Fruit fly (Drosophila melanogaster) whole organism, embryonic: ENCODE measurements around the gene Vha16-3.

Experiments
- Ada2b ChIP-seq: fragments of 200-800 bp; sonication (Bioruptor generic); IDR thresholded peaks from 2 replicates; pipeline ENCODE4 v1.3.6; 2022; ENCODE audit warnings: missing biosample characterization, missing genetic modification characterization
- CG10654 ChIP-seq: fragments of 200-800 bp; sonication (Bioruptor generic); optimal IDR thresholded peaks from 2 replicates; lab custom pipeline; 2016; ENCODE audit warnings: missing biosample characterization, missing genetic modification characterization
- CG12659 ChIP-seq: fragments of 200-800 bp; sonication (Bioruptor generic); optimal IDR thresholded peaks from 3 replicates; lab custom pipeline; 2017; ENCODE audit warnings: mild to moderate bottlenecking, missing biosample characterization, missing genetic modification reagents, missing genetic modification characterization
- CG12942 ChIP-seq: fragments of 200-800 bp; sonication (Bioruptor generic); optimal IDR thresholded peaks from 3 replicates; lab custom pipeline; 2016; ENCODE audit warnings: missing biosample characterization, missing genetic modification characterization
- CG13894 ChIP-seq: fragments of 200-800 bp; sonication (Bioruptor generic); optimal IDR thresholded peaks from 3 replicates; lab custom pipeline; 2018; ENCODE audit warnings: missing biosample characterization, mild to moderate bottlenecking, missing genetic modification characterization, moderate library complexity
- CG1603 ChIP-seq: fragments of 200-800 bp; sonication (Bioruptor generic); optimal IDR thresholded peaks from 2 replicates; lab custom pipeline; 2019; ENCODE audit warnings: missing biosample characterization, mild to moderate bottlenecking, missing genetic modification characterization, moderate library complexity
- CG17359 ChIP-seq: fragments of 200-800 bp; sonication (Bioruptor generic); optimal IDR thresholded peaks from 3 replicates; lab custom pipeline; 2018; ENCODE audit warnings: missing biosample characterization, mild to moderate bottlenecking, missing genetic modification characterization, moderate library complexity
- CG17385 ChIP-seq: fragments of 200-800 bp; sonication (Bioruptor generic); optimal IDR thresholded peaks from 3 replicates; lab custom pipeline; 2018; ENCODE audit warnings: missing biosample characterization, mild to moderate bottlenecking, missing genetic modification characterization
- CG2202 ChIP-seq: fragments of 200-800 bp; sonication (Bioruptor generic); optimal IDR thresholded peaks from 2 replicates; lab custom pipeline; 2018; ENCODE audit warnings: missing biosample characterization, mild to moderate bottlenecking, missing genetic modification characterization
- CG30403 ChIP-seq: fragments of 200-800 bp; sonication (Bioruptor generic); optimal IDR thresholded peaks from 3 replicates; lab custom pipeline; 2016; ENCODE audit warnings: missing biosample characterization, missing genetic modification characterization
- CG34224 ChIP-seq: fragments of 200-800 bp; sonication (Bioruptor generic); IDR thresholded peaks from 3 replicates; pipeline ENCODE4 v1.3.6; 2022; ENCODE audit warnings: missing biosample characterization, missing genetic modification characterization; ENCODE audit not compliant: partially characterized antibody
- CG34422 ChIP-seq: fragments of 200-800 bp; sonication (Bioruptor generic); IDR thresholded peaks from 3 replicates; pipeline ENCODE4 v1.3.6; 2022; ENCODE audit warnings: missing biosample characterization, missing genetic modification characterization
- CG42726 ChIP-seq: fragments of 200-800 bp; sonication (Bioruptor generic); IDR thresholded peaks from 2 replicates; pipeline ENCODE4 v1.3.6; 2022; ENCODE audit warnings: missing biosample characterization, missing genetic modification characterization; ENCODE audit not compliant: partially characterized antibody
- CG4854 ChIP-seq: fragments of 200-800 bp; sonication (Bioruptor generic); optimal IDR thresholded peaks from 2 replicates; lab custom pipeline; 2016; ENCODE audit warnings: missing biosample characterization, missing genetic modification characterization, inconsistent platforms
- CG6765 ChIP-seq: fragments of 200-800 bp; sonication (Bioruptor generic); optimal IDR thresholded peaks from 3 replicates; lab custom pipeline; 2017; ENCODE audit warnings: missing biosample characterization, mild to moderate bottlenecking, missing genetic modification characterization
- CG6791 ChIP-seq: fragments of 200-800 bp; sonication (Bioruptor generic); IDR thresholded peaks from 3 replicates; pipeline ENCODE4 v1.3.6; 2022; ENCODE audit warnings: missing biosample characterization, missing genetic modification characterization; ENCODE audit not compliant: partially characterized antibody
- CG8478 ChIP-seq: fragments of >200 bp; optimal IDR thresholded peaks from 2 replicates; lab custom pipeline; 2018
- CG9437 ChIP-seq: fragments of 200-800 bp; sonication (Bioruptor generic); optimal IDR thresholded peaks from 2 replicates; lab custom pipeline; 2018; ENCODE audit warnings: missing biosample characterization, mild to moderate bottlenecking, missing genetic modification characterization
- CTCF ChIP-seq: fragments of 200-800 bp; sonication (Bioruptor generic); optimal IDR thresholded peaks from 2 replicates; lab custom pipeline; 2017; ENCODE audit warnings: missing biosample characterization, mild to moderate bottlenecking, missing genetic modification characterization, moderate library complexity
- D19A ChIP-seq: fragments of 200-800 bp; optimal IDR thresholded peaks from 3 replicates; lab custom pipeline; 2019; ENCODE audit warnings: missing biosample characterization, mild to moderate bottlenecking, missing genetic modification characterization, moderate library complexity
- HmgD ChIP-seq: fragments of 200-800 bp; sonication (Bioruptor generic); optimal IDR thresholded peaks from 3 replicates; lab custom pipeline; 2016; ENCODE audit warnings: missing biosample characterization, missing genetic modification characterization
- Neu2 ChIP-seq: fragments of 200-800 bp; sonication (Bioruptor generic); optimal IDR thresholded peaks from 3 replicates; lab custom pipeline; 2016; ENCODE audit warnings: missing biosample characterization, missing genetic modification characterization, borderline replicate concordance
- Nf-YA ChIP-seq: fragments of 200-800 bp; sonication (Bioruptor generic); IDR thresholded peaks from 2 replicates; pipeline ENCODE4 v1.3.6; 2022; ENCODE audit warnings: missing biosample characterization, missing genetic modification characterization
- Opbp ChIP-seq: fragments of 200-800 bp; sonication (Bioruptor generic); IDR thresholded peaks from 3 replicates; pipeline ENCODE4 v1.3.6; 2022; ENCODE audit warnings: missing biosample characterization, missing genetic modification characterization; ENCODE audit not compliant: partially characterized antibody
- Pdp1 ChIP-seq, 2 experiments: fragments of 200-800 bp; sonication (Bioruptor generic); optimal IDR thresholded peaks; 3 replicates each; lab custom pipeline; 2016; ENCODE audit warnings: missing biosample characterization in 2 of 2, missing genetic modification characterization in 2 of 2, mild to moderate bottlenecking in 1 of 2, moderate library complexity in 1 of 2
- Poxn ChIP-seq: fragments of 200-800 bp; sonication (Bioruptor generic); IDR thresholded peaks from 2 replicates; pipeline ENCODE4 v1.3.6; 2022; ENCODE audit warnings: missing biosample characterization, missing genetic modification characterization
- Six4 ChIP-seq: fragments of 200-800 bp; sonication (Bioruptor generic); optimal IDR thresholded peaks from 2 replicates; lab custom pipeline; 2016; ENCODE audit warnings: missing biosample characterization, missing genetic modification characterization
- Xbp1 ChIP-seq: fragments of 200-800 bp; sonication (Bioruptor generic); optimal IDR thresholded peaks from 3 replicates; lab custom pipeline; 2016; ENCODE audit warnings: missing biosample characterization, mild to moderate bottlenecking, missing genetic modification characterization
- YL-1 ChIP-seq: fragments of 200-800 bp; sonication (Bioruptor generic); optimal IDR thresholded peaks from 3 replicates; lab custom pipeline; 2017; ENCODE audit warnings: missing biosample characterization, mild to moderate bottlenecking, missing genetic modification characterization
- cato ChIP-seq: fragments of 200-800 bp; sonication (Bioruptor generic); optimal IDR thresholded peaks from 2 replicates; lab custom pipeline; 2016; ENCODE audit warnings: missing biosample characterization, missing genetic modification characterization, borderline replicate concordance
- chm ChIP-seq: fragments of 200-800 bp; sonication (Bioruptor generic); IDR thresholded peaks from 2 replicates; pipeline ENCODE4 v1.3.6; 2022; ENCODE audit warnings: missing biosample characterization, missing genetic modification characterization
- cwo ChIP-seq: fragments of 200-800 bp; sonication (Bioruptor generic); optimal IDR thresholded peaks from 3 replicates; lab custom pipeline; 2017; ENCODE audit warnings: missing biosample characterization, missing genetic modification characterization, mild to moderate bottlenecking, moderate library complexity, missing genetic modification reagents
- dpn ChIP-seq, 2 experiments: fragments of 200-800 bp; sonication (Bioruptor generic); optimal IDR thresholded peaks; 3 replicates each; lab custom pipeline; 2016; ENCODE audit warnings: missing biosample characterization in 2 of 2, missing genetic modification characterization in 2 of 2
- en ChIP-seq: fragments of 200-800 bp; sonication (Bioruptor generic); optimal IDR thresholded peaks from 2 replicates; lab custom pipeline; 2016; ENCODE audit warnings: missing biosample characterization, missing genetic modification characterization
- ftz-f1 ChIP-seq: fragments of 200-800 bp; sonication (Bioruptor generic); optimal IDR thresholded peaks from 2 replicates; lab custom pipeline; 2016; ENCODE audit warnings: missing biosample characterization, missing genetic modification characterization
- hb ChIP-seq: fragments of 200-800 bp; sonication (Bioruptor generic); IDR thresholded peaks from 3 replicates; pipeline ENCODE4 v1.3.6; 2022; ENCODE audit warnings: missing biosample characterization, missing genetic modification characterization; ENCODE audit not compliant: partially characterized antibody
- kah ChIP-seq: fragments of 200-800 bp; sonication (Bioruptor generic); optimal IDR thresholded peaks from 2 replicates; lab custom pipeline; 2018; ENCODE audit warnings: missing biosample characterization, mild to moderate bottlenecking, missing genetic modification characterization
- klu ChIP-seq: fragments of 200-800 bp; sonication (Bioruptor generic); IDR thresholded peaks from 2 replicates; pipeline ENCODE4 v1.3.6; 2022; ENCODE audit warnings: missing biosample characterization, missing genetic modification characterization
- nerfin-2 ChIP-seq: fragments of 200-800 bp; sonication (Bioruptor generic); IDR thresholded peaks from 2 replicates; pipeline ENCODE4 v1.3.6; 2022; ENCODE audit warnings: missing biosample characterization, missing genetic modification characterization; ENCODE audit not compliant: partially characterized antibody
- pnt ChIP-seq: fragments of 200-800 bp; sonication (Bioruptor generic); optimal IDR thresholded peaks from 3 replicates; lab custom pipeline; 2016; ENCODE audit warnings: missing biosample characterization, missing genetic modification characterization
- seq ChIP-seq: fragments of 200-800 bp; sonication (Bioruptor generic); IDR thresholded peaks from 2 replicates; pipeline ENCODE4 v1.3.6; 2022; ENCODE audit warnings: missing biosample characterization, missing genetic modification characterization
- sim ChIP-seq: fragments of 200-800 bp; sonication (Bioruptor generic); IDR thresholded peaks from 2 replicates; pipeline ENCODE4 v1.3.6; 2022; ENCODE audit warnings: missing biosample characterization, missing genetic modification characterization
- slp2 ChIP-seq: fragments of 200-800 bp; sonication (Bioruptor generic); optimal IDR thresholded peaks from 2 replicates; lab custom pipeline; 2016; ENCODE audit warnings: missing biosample characterization, missing genetic modification characterization
- stc ChIP-seq: fragments of 200-800 bp; sonication (Bioruptor generic); IDR thresholded peaks from 2 replicates; pipeline ENCODE4 v1.3.6; 2022; ENCODE audit warnings: missing biosample characterization, missing genetic modification characterization
- tgo ChIP-seq: fragments of 200-800 bp; sonication (Bioruptor generic); IDR thresholded peaks from 3 replicates; pipeline ENCODE4 v1.3.6; 2022; ENCODE audit warnings: missing biosample characterization, missing genetic modification characterization
- tin ChIP-seq: fragments of 200-800 bp; sonication (Bioruptor generic); optimal IDR thresholded peaks from 3 replicates; lab custom pipeline; 2016; ENCODE audit warnings: missing biosample characterization, missing genetic modification characterization
- toy ChIP-seq: fragments of 200-800 bp; sonication (Bioruptor generic); IDR thresholded peaks from 2 replicates; pipeline ENCODE4 v1.3.6; 2022; ENCODE audit warnings: missing biosample characterization, missing genetic modification characterization
- tup ChIP-seq: fragments of 200-800 bp; sonication (Bioruptor generic); optimal IDR thresholded peaks from 2 replicates; lab custom pipeline; 2016; ENCODE audit warnings: missing biosample characterization, mild to moderate bottlenecking, missing genetic modification characterization, moderate library complexity
- unpg ChIP-seq: fragments of 200-800 bp; sonication (Bioruptor generic); optimal IDR thresholded peaks from 3 replicates; lab custom pipeline; 2018; ENCODE audit warnings: missing biosample characterization, mild to moderate bottlenecking, missing genetic modification characterization, moderate library complexity
- yki ChIP-seq: fragments of >200 bp; optimal IDR thresholded peaks from 3 replicates; lab custom pipeline; 2018

Gene Vha16-3

dm6 chr3L:11487327-11487973 is 14.4 kb downstream of the Vha16-3 start, which contains the start of gene chrb (continued):
- TF ChIP-seq Nf-YA (GFP tag; lab: Robert Waterston, UW) (no peak), CG2202 (peak; percentile 30), CG4854 (peak; percentile 32), hb (GFP tag; lab: Robert Waterston, UW) (no peak), klu (GFP tag; lab: Robert Waterston, UW) (no peak), unpg (GFP tag; lab: Kevin White, UChicago) (peak; percentile 31), CG13894 (peak; percentile 65), CG12942 (GFP tag; lab: Kevin White, UChicago) (no peak), D19A (tag; lab: Kevin White, UChicago) (peak; percentile 55), CG10654 (GFP tag; lab: Kevin White, UChicago) (no peak), kah (GFP tag; lab: Kevin White, UChicago) (peak; percentile 62), CG12659 (GFP tag; lab: Kevin White, UChicago) (peak; percentile 41), pnt (GFP tag; lab: Kevin White, UChicago) (peak; percentile 21), nerfin-2 (GFP tag; lab: Robert Waterston, UW) (peak; percentile 51; the same call in 1 of the 2 replicates), CG8478 (lab: Kevin White, UChicago) (no peak), chm (GFP tag; lab: Robert Waterston, UW) (peak; percentile 97), ftz-f1 (peak; percentile 88), Poxn (GFP tag; lab: Robert Waterston, UW) (no peak), CG9437 (GFP tag; lab: Kevin White, UChicago) (no peak), en (GFP tag; lab: Kevin White, UChicago) (no peak), tup (GFP tag; lab: Kevin White, UChicago) (no peak), dpn (GFP tag; optimal IDR thresholded peaks at IDR 0.05; lab: Kevin White, UChicago) (peak; percentile 23 to 54), cato (GFP tag; lab: Kevin White, UChicago) (no peak), CG17359 (tag; lab: Kevin White, UChicago) (peak; percentile 58), CG34422 (peak; percentile 91; the same call in 1 of the 3 replicates), CG30403 (GFP tag; lab: Kevin White, UChicago) (no peak), Opbp (GFP tag; lab: Robert Waterston, UW) (peak; percentile 77; the same call in 2 of the 3 replicates), CG6765 (GFP tag; lab: Kevin White, UChicago) (peak; percentile 61), stc (GFP tag; lab: Robert Waterston, UW) (peak; percentile 44; the same call in 1 of the 2 replicates), CG34224 (peak; percentile 77), CG6791 (GFP tag; lab: Robert Waterston, UW) (peak; percentile 71; the same call in 1 of the 3 replicates), sim (GFP tag; lab: Robert Waterston, UW) (no peak), yki (peak; percentile 9), CG17385 (peak; percentile 98), Neu2 (no peak), tgo (GFP tag; lab: Robert Waterston, UW) (0 out of 3 replicates have a peak, but pooled peaks have one; percentile 16), Six4 (GFP tag; lab: Kevin White, UChicago) (peak; percentile 40), toy (GFP tag; lab: Robert Waterston, UW) (no peak), seq (GFP tag; lab: Robert Waterston, UW) (peak; percentile 22; the same call in 1 of the 2 replicates), CG42726 (GFP tag; lab: Robert Waterston, UW) (peak; percentile 71), YL-1 (GFP tag; lab: Kevin White, UChicago) (peak; percentile 35), HmgD (peak; percentile 81), CG1603 (tag; lab: Kevin White, UChicago) (peak; percentile 46), tin (GFP tag; lab: Kevin White, UChicago) (peak; percentile 17), CTCF (GFP tag; lab: Kevin White, UChicago) (peak; percentile 37), Pdp1 (GFP tag; optimal IDR thresholded peaks at IDR 0.05; lab: Kevin White, UChicago) (peak in 1 of 2 experiments; percentile 52), cwo (GFP tag; lab: Kevin White, UChicago) (peak; percentile 72), Xbp1 (peak; percentile 15), Ada2b (GFP tag; lab: Robert Waterston, UW) (no peak), slp2 (GFP tag; lab: Kevin White, UChicago) (peak; percentile 40)
